Worm (Caenorhabditis elegans): Measurements from ENCODE around the gene fezf-1.

The fezf-1 gene

DNA sequence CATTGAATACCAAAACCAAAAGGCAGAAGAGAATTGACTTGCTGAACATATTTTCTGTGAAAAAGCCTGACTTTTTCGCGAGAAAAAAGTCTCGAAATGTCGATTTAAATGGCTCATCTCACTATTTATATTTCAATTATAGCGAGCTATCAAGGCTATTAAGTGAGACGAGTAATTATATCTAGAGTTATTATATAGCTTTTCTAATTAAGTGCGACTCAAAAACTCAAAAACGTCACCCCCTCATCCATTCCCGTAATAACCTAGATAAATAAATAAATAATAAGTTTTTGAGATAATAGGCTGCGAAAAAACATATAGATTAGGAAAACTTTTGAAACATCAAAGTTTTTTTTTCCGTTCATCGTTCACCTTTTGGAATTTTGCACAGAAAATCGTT, 39.8 kb downstream of the fezf-1 start, which contains the start of gene nlp-17:
nlp-17 (minus strand) TSS at position 101 of the 400 bp plus-strand sequence.
- no peak for TF ChIP-seq lim-6 (tag; optimal IDR thresholded peaks at IDR 0.05)

DNA sequence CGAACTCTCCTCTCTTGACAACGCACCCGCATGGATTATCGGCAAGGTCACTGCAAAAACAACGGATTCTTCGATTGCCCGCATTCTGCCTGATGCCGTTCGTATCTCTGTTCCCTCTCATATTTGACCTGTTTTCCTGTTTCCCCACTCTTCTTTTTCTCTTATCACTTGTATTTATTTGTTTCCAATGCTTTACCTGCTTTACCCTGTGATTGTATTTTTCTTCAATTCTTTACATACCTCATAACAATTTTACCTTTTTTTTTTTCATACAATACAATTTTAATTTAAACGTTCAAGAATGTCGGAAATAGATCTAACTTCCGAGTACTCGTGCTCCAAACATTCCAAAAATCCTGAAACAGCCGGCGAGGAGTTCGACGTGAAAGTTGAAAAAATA, 43.0 kb downstream of the fezf-1 start, which contains the start of gene afmd-2:
afmd-2 (plus strand) TSS at position 301 of the 400 bp plus-strand sequence.
- no peak for TF ChIP-seq nfya-1 (tag; optimal IDR thresholded peaks at IDR 0.05)
- TF ChIP-seq odd-2 (tag; optimal IDR thresholded peaks at IDR 0.05): no peak
- no peak for TF ChIP-seq syd-9 (tag; optimal IDR thresholded peaks at IDR 0.05)
- no peak for TF ChIP-seq ceh-6 (GFP tag; optimal IDR thresholded peaks at IDR 0.05)
- no peak for TF ChIP-seq unc-55 (GFP tag; optimal IDR thresholded peaks at IDR 0.05)
- no peak for TF ChIP-seq sox-4 (tag; optimal IDR thresholded peaks at IDR 0.05)
- no peak for TF ChIP-seq ceh-18 (tag; optimal IDR thresholded peaks at IDR 0.05)
- TF ChIP-seq tbx-7 (tag; optimal IDR thresholded peaks at IDR 0.05): no peak
- no peak for TF ChIP-seq K09A11.1 (tag; optimal IDR thresholded peaks at IDR 0.05; ENCODE audit: insufficient read depth)
- no peak for TF ChIP-seq lim-6 (tag; optimal IDR thresholded peaks at IDR 0.05)
- TF ChIP-seq T23F11.4 (GFP tag; optimal IDR thresholded peaks at IDR 0.05): no peak
- TF ChIP-seq C08G9.2 (tag; optimal IDR thresholded peaks at IDR 0.05): no peak
- no peak for TF ChIP-seq sox-2 (GFP tag; IDR thresholded peaks at IDR 0.05)
- TF ChIP-seq fax-1 (tag; optimal IDR thresholded peaks at IDR 0.05): no peak
- no peak for TF ChIP-seq Y22D7AL.16 (tag; optimal IDR thresholded peaks at IDR 0.05)
- no peak for TF ChIP-seq pax-1 (tag; optimal IDR thresholded peaks at IDR 0.05)
- no peak for TF ChIP-seq ceh-24 (tag; optimal IDR thresholded peaks at IDR 0.05)

DNA sequence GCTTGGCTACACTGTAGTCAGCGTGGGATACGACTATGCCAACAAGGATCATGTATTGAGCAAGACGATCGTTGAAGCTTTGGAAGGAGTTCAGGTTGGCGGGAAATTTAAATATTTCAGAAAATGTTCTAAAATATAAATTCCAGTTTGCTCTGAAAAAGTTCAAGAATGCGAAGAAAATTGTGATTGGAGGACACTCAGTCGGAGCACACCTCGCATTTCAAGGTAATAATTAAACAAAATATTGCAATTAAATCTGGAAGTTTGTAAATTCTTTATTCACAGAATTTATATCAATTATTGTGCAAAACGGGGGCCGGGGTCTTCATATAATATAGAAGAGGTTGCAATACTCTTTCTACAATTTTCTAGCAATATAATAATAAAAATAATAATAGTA, 44.2 kb downstream of the fezf-1 start:
- no peak for TF ChIP-seq ttx-3 (tag; optimal IDR thresholded peaks at IDR 0.05)
- no peak for TF ChIP-seq unc-86 (tag; optimal IDR thresholded peaks at IDR 0.05)

DNA sequence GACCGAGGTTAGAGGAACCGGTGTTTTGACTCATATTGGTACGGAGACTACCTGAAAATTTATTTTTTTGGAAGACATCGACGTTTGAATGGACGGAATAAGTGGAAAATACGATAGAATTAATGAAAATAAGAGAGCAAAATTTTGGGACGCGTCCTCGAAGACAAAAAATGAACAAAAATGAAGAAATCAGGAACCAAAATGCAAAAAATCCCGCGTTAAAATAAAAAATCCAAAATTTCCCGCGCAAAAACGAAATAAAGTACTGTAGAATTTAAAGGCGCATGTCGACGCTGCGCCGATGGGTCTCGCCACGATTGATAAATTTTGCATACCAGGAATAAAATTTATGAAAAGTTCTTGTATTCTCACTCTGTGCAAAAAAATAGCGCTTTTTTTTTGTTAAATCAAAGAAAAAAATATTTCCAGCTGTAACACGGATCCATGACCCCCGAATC, 46.2 kb downstream of the fezf-1 start, which contains the start of gene puf-3:
puf-3 (minus strand) TSS at position 51 of the 458 bp plus-strand sequence.
- TF ChIP-seq ahr-1 (tag; optimal IDR thresholded peaks at IDR 0.05) (no peak), fkh-10 (GFP tag; optimal IDR thresholded peaks at IDR 0.05) (no peak), Y22D7AL.16 (tag; optimal IDR thresholded peaks at IDR 0.05) (no peak), nhr-11 (tag; optimal IDR thresholded peaks at IDR 0.05) (no peak), ceh-45 (GFP tag; IDR thresholded peaks at IDR 0.05) (no peak)

DNA sequence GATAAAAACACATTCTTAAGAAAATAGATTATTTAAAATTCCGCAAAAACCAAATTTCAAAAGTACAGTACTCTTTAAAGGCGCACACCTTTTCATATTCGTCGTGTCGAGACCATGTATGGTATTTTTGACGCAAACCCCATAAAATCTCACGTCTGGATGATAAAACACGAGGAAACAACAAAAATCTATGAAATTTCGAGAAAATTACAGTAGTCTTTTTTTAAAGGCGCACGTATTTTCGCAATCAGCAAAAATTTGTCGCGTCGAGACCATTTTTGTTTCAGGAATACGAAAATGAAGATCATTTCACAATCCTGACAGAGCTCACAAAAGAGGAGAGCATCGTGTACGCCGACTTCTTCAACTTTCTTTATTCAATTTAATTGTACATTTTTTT, 47.1 kb downstream of the fezf-1 start:
- TF ChIP-seq ceh-22 (tag; optimal IDR thresholded peaks at IDR 0.05) (no peak), hlh-30 (tag; optimal IDR thresholded peaks at IDR 0.05; ENCODE audit: insufficient read depth) (no peak), gmeb-2 (tag; optimal IDR thresholded peaks at IDR 0.05) (no peak), ceh-24 (tag; optimal IDR thresholded peaks at IDR 0.05) (no peak), sox-2 (GFP tag; IDR thresholded peaks at IDR 0.05) (no peak), hlh-13 (GFP tag; optimal IDR thresholded peaks at IDR 0.05) (no peak), ref-2 (tag; optimal IDR thresholded peaks at IDR 0.05) (no peak), elt-4 (tag; optimal IDR thresholded peaks at IDR 0.05) (no peak), T23F11.4 (GFP tag; optimal IDR thresholded peaks at IDR 0.05) (no peak), hlh-15 (tag; optimal IDR thresholded peaks at IDR 0.05) (no peak), ets-4 (tag; optimal IDR thresholded peaks at IDR 0.05) (no peak), pros-1 (tag; optimal IDR thresholded peaks at IDR 0.05) (no peak)
